Worm (Caenorhabditis elegans): Measurements from ENCODE around the gene H34I24.2.

- no peak for TF ChIP-seq elt-3 (tag; optimal IDR thresholded peaks at IDR 0.05)
- no peak for TF ChIP-seq F13H6.1 (tag; optimal IDR thresholded peaks at IDR 0.05)
Observed at ce11 chrIII:2805084-2805483, 36.8 kb upstream of the H34I24.2 start, which contains the start of gene Y71H2AM.3.

Measured in whole organism, L2 larva.